Worm (Caenorhabditis elegans) whole organism, late embryonic: ENCODE data around the gene dhcr-24.

Source experiments
- C38D4.7 ChIP-seq: fragments of 200-800 bp; sonication (Bioruptor generic); optimal IDR thresholded peaks from 2 replicates; lab custom pipeline; 2018; ENCODE audit warnings: mild to moderate bottlenecking, missing genetic modification characterization, moderate library complexity, missing compliant biosample characterization
- F13H6.1 ChIP-seq: sonication (generic microtip); optimal IDR thresholded peaks from 2 replicates; lab custom pipeline; 2016; ENCODE audit warnings: missing genetic modification characterization, missing compliant biosample characterization
- K02D7.2 ChIP-seq: sonication (generic microtip); optimal IDR thresholded peaks from 2 replicates; lab custom pipeline; 2017; ENCODE audit warnings: mild to moderate bottlenecking, missing genetic modification characterization, missing compliant biosample characterization
- T23F11.4 ChIP-seq: fragments of 200-800 bp; sonication (Bioruptor generic); optimal IDR thresholded peaks from 2 replicates; lab custom pipeline; 2018; ENCODE audit warnings: mild to moderate bottlenecking, missing genetic modification characterization, missing compliant biosample characterization
- Y22D7AL.16 ChIP-seq: sonication (generic microtip); optimal IDR thresholded peaks from 2 replicates; lab custom pipeline; 2016; ENCODE audit warnings: missing genetic modification characterization, missing compliant biosample characterization
- ama-1 ChIP-seq: fragments of 150-350 bp; optimal IDR thresholded peaks from 2 replicates; lab custom pipeline; 2014
- ceh-14 ChIP-seq: sonication (generic microtip); optimal IDR thresholded peaks from 2 replicates; lab custom pipeline; 2016; ENCODE audit warnings: missing genotype, missing genetic modification characterization, missing compliant biosample characterization
- ceh-18 ChIP-seq: sonication (generic microtip); optimal IDR thresholded peaks from 2 replicates; lab custom pipeline; 2016; ENCODE audit warnings: missing genetic modification characterization, missing compliant biosample characterization
- ceh-19 ChIP-seq: fragments of 200-800 bp; sonication (Bioruptor generic); optimal IDR thresholded peaks from 2 replicates; lab custom pipeline; 2018; ENCODE audit warnings: mild to moderate bottlenecking, missing genetic modification characterization, missing compliant biosample characterization
- ceh-2 ChIP-seq: sonication (generic microtip); optimal IDR thresholded peaks from 2 replicates; lab custom pipeline; 2016; ENCODE audit warnings: missing genotype, missing genetic modification characterization, missing compliant biosample characterization
- ceh-24 ChIP-seq: sonication (generic microtip); optimal IDR thresholded peaks from 2 replicates; lab custom pipeline; 2016; ENCODE audit warnings: mild to moderate bottlenecking, missing genetic modification characterization, missing compliant biosample characterization
- ceh-31 ChIP-seq: sonication (generic microtip); optimal IDR thresholded peaks from 2 replicates; lab custom pipeline; 2016; ENCODE audit warnings: missing genetic modification characterization, missing compliant biosample characterization
- ceh-45 ChIP-seq: fragments of 200-800 bp; sonication (Bioruptor generic); IDR thresholded peaks from 2 replicates; pipeline ENCODE4 v1.3.6; 2022; ENCODE audit warnings: missing genetic modification reagents, missing genetic modification characterization, missing compliant biosample characterization
- ceh-6 ChIP-seq: fragments of 200-800 bp; sonication (Bioruptor generic); optimal IDR thresholded peaks from 2 replicates; lab custom pipeline; 2018; ENCODE audit warnings: mild to moderate bottlenecking, missing genetic modification characterization, missing compliant biosample characterization
- ceh-9 ChIP-seq: sonication (generic microtip); optimal IDR thresholded peaks from 2 replicates; lab custom pipeline; 2016; ENCODE audit warnings: mild to moderate bottlenecking, missing genetic modification characterization, inconsistent platforms, missing compliant biosample characterization
- dmd-4 ChIP-seq: sonication (generic microtip); optimal IDR thresholded peaks from 2 replicates; lab custom pipeline; 2016; ENCODE audit warnings: borderline replicate concordance, missing genetic modification characterization, missing compliant biosample characterization
- dve-1 ChIP-seq: sonication (generic microtip); optimal IDR thresholded peaks from 2 replicates; lab custom pipeline; 2017; ENCODE audit warnings: antibody characterized with exemption, mild to moderate bottlenecking, missing genetic modification characterization, missing compliant biosample characterization
- ets-4 ChIP-seq: sonication (generic microtip); optimal IDR thresholded peaks from 2 replicates; lab custom pipeline; 2016; ENCODE audit warnings: missing genetic modification characterization, missing compliant biosample characterization
- eyg-1 ChIP-seq: sonication (generic microtip); optimal IDR thresholded peaks from 2 replicates; lab custom pipeline; 2016; ENCODE audit warnings: missing genotype, missing genetic modification characterization, missing compliant biosample characterization
- fkh-10 ChIP-seq: fragments of 150-350 bp; optimal IDR thresholded peaks from 2 replicates; lab custom pipeline; 2014; ENCODE audit warnings: missing biosample characterization, missing genetic modification reagents, missing genetic modification characterization
- gmeb-2 ChIP-seq: sonication (generic microtip); optimal IDR thresholded peaks from 2 replicates; lab custom pipeline; 2016; ENCODE audit warnings: missing genetic modification characterization, inconsistent platforms, missing compliant biosample characterization
- hlh-15 ChIP-seq: sonication (generic microtip); optimal IDR thresholded peaks from 2 replicates; lab custom pipeline; 2016; ENCODE audit warnings: missing genetic modification characterization, missing compliant biosample characterization
- hlh-6 ChIP-seq: sonication (generic microtip); optimal IDR thresholded peaks from 2 replicates; lab custom pipeline; 2016; ENCODE audit warnings: missing genotype, missing genetic modification characterization, missing compliant biosample characterization
- hlh-8 ChIP-seq: sonication (generic microtip); optimal IDR thresholded peaks from 2 replicates; lab custom pipeline; 2016; ENCODE audit warnings: missing genotype, missing genetic modification characterization, missing compliant biosample characterization
- madf-2 ChIP-seq: sonication (generic microtip); optimal IDR thresholded peaks from 2 replicates; lab custom pipeline; 2017; ENCODE audit warnings: missing genetic modification characterization, missing compliant biosample characterization
- nfya-1 ChIP-seq: sonication (generic microtip); optimal IDR thresholded peaks from 2 replicates; lab custom pipeline; 2017; ENCODE audit warnings: missing genetic modification characterization, mild to moderate bottlenecking, missing compliant biosample characterization, antibody characterized with exemption, moderate library complexity
- nhr-232 ChIP-seq: sonication (generic microtip); optimal IDR thresholded peaks from 2 replicates; lab custom pipeline; 2016; ENCODE audit warnings: missing genetic modification characterization, missing compliant biosample characterization
- odd-2 ChIP-seq: sonication (generic microtip); optimal IDR thresholded peaks from 2 replicates; lab custom pipeline; 2017; ENCODE audit warnings: antibody characterized with exemption, mild to moderate bottlenecking, missing genetic modification characterization, missing compliant biosample characterization
- pat-9 ChIP-seq: fragments of 200-800 bp; sonication (Bioruptor generic); optimal IDR thresholded peaks from 2 replicates; lab custom pipeline; 2018; ENCODE audit warnings: mild to moderate bottlenecking, missing genetic modification characterization, moderate library complexity, missing compliant biosample characterization
- pha-2 ChIP-seq: sonication (generic microtip); optimal IDR thresholded peaks from 2 replicates; lab custom pipeline; 2017; ENCODE audit warnings: mild to moderate bottlenecking, missing genetic modification characterization, missing compliant biosample characterization
- pqm-1 ChIP-seq: sonication (generic microtip); optimal IDR thresholded peaks from 2 replicates; lab custom pipeline; 2016; ENCODE audit warnings: missing genetic modification characterization, missing compliant biosample characterization
- pros-1 ChIP-seq: fragments of 150-350 bp; optimal IDR thresholded peaks from 2 replicates; lab custom pipeline; 2014; ENCODE audit warnings: missing biosample characterization, missing genetic modification reagents, missing genetic modification characterization
- ref-2 ChIP-seq: sonication (generic microtip); optimal IDR thresholded peaks from 2 replicates; lab custom pipeline; 2016; ENCODE audit warnings: missing genetic modification characterization, missing compliant biosample characterization
- sox-2 ChIP-seq: fragments of 200-800 bp; sonication (Bioruptor generic); IDR thresholded peaks from 2 replicates; pipeline ENCODE4 v1.3.6; 2022; ENCODE audit warnings: missing genetic modification reagents, missing genetic modification characterization, missing compliant biosample characterization
- sox-4 ChIP-seq: sonication (generic microtip); optimal IDR thresholded peaks from 2 replicates; lab custom pipeline; 2017; ENCODE audit warnings: mild to moderate bottlenecking, missing genetic modification characterization, inconsistent platforms, missing compliant biosample characterization
- syd-9 ChIP-seq: sonication (generic microtip); optimal IDR thresholded peaks from 2 replicates; lab custom pipeline; 2016; ENCODE audit warnings: mild to moderate bottlenecking, missing genetic modification characterization, moderate library complexity, missing compliant biosample characterization
- tbx-2 ChIP-seq: sonication (generic microtip); optimal IDR thresholded peaks from 2 replicates; lab custom pipeline; 2016; ENCODE audit warnings: missing genetic modification characterization, missing compliant biosample characterization
- unc-3 ChIP-seq, 2 experiments: fragments of 200-800 bp in 1 of 2; sonication (Bioruptor generic) in 1 of 2; sonication (generic microtip) in 1 of 2; conservative IDR thresholded peaks in 1 of 2; optimal IDR thresholded peaks in 1 of 2; 2 replicates each; pipeline versions ENCODE4 v1.3.6 to Lab custom; 2016 to 2022; ENCODE audit warnings: missing compliant biosample characterization in 2 of 2, missing genetic modification characterization in 2 of 2, missing genetic modification reagents in 1 of 2
- unc-42 ChIP-seq: sonication (generic microtip); optimal IDR thresholded peaks from 2 replicates; lab custom pipeline; 2016; ENCODE audit warnings: missing genotype, missing genetic modification characterization, missing compliant biosample characterization
- unc-86 ChIP-seq: sonication (generic microtip); optimal IDR thresholded peaks from 2 replicates; lab custom pipeline; 2016; ENCODE audit warnings: missing genetic modification characterization, missing compliant biosample characterization
- zip-5 ChIP-seq: sonication (generic microtip); optimal IDR thresholded peaks from 2 replicates; lab custom pipeline; 2016; ENCODE audit warnings: missing genetic modification characterization, missing compliant biosample characterization

Gene dhcr-24

DNA sequence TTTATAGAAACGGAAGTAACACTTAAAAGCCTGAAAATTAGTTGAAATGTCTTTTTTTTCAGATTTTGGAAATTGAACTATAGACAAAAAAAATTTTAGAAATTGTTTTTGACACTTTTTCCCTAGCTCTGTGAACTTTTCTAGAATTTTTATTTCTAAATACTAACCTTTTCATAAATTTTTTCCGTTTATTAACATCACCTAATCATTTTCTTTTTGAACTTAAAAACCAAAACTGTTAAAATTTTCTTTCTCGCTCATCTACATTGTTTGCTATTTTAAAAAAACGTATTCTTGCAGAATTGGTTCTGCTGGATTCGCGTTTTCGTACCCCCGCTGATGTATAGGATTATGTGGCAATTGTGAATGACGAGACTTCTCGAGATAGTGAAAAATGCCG is 29.8 kb upstream of the dhcr-24 start, which contains the start of the genes nhr-40 and T03G6.7:
Gene nhr-40 (plus strand): TSS at position 301 of the 400 bp plus-strand sequence.
Gene T03G6.7 (plus strand): TSS at position 337 of the 400 bp plus-strand sequence.
- no peak for TF ChIP-seq nhr-232 (tag; lab: Kevin White, UChicago)
- no peak for TF ChIP-seq ceh-45 (GFP tag; lab: Robert Waterston, UW)
- no peak for TF ChIP-seq hlh-15 (tag; lab: Kevin White, UChicago)
- no peak for TF ChIP-seq hlh-6
- no peak for TF ChIP-seq fkh-10 (GFP tag; lab: Kevin White, UChicago)
- no peak for TF ChIP-seq syd-9
- no peak for TF ChIP-seq pha-2 (tag; lab: Kevin White, UChicago)
- TF ChIP-seq Y22D7AL.16 (tag; lab: Kevin White, UChicago): no peak
- TF ChIP-seq, all 69 proteins: peak for 0

ce11 chrX:2592670-2593280 is 28.8 kb upstream of the dhcr-24 start:
- no peak for TF ChIP-seq dve-1 (tag; lab: Kevin White, UChicago)
- TF ChIP-seq sox-4 (tag; lab: Kevin White, UChicago): no peak
- no peak for TF ChIP-seq hlh-15 (tag; lab: Kevin White, UChicago)
- TF ChIP-seq madf-2 (tag; lab: Kevin White, UChicago): no peak
- TF ChIP-seq eyg-1 (tag; lab: Kevin White, UChicago): no peak
- no peak for TF ChIP-seq pha-2 (tag; lab: Kevin White, UChicago)
- TF ChIP-seq dmd-4 (tag; lab: Kevin White, UChicago): no peak
- no peak for TF ChIP-seq ama-1 (lab: Kevin White, UChicago)
- TF ChIP-seq T23F11.4 (GFP tag; lab: Kevin White, UChicago): no peak
- no peak for TF ChIP-seq tbx-2 (tag; lab: Kevin White, UChicago)

DNA sequence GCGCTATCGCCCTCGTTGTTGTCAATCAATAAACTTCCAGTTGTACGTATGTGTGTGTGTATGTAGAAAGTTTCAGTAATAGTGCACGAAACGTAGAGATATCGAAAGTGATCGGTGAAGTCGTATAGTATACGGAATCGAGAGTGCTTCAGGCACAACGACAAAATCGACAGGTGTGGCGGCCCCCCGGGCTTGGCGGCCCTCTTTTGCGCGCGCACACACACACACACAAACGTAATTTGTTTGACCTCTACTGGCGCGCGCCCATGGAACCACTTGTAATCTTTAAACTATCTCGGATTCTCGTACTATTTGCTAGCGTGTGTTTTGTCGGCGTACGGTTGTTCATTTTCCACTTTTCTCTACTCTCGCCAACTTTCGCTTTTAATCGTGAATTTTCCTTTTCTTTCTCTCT is 27.6 kb upstream of the dhcr-24 start:
- no peak for TF ChIP-seq pat-9 (tag; lab: Kevin White, UChicago)
- TF ChIP-seq eyg-1 (tag; lab: Kevin White, UChicago): no peak
- no peak for TF ChIP-seq ceh-6 (GFP tag; lab: Kevin White, UChicago)
- TF ChIP-seq sox-2: no peak
- TF ChIP-seq pros-1 (tag; lab: Kevin White, UChicago): no peak
- TF ChIP-seq dmd-4 (tag; lab: Kevin White, UChicago): no peak
- no peak for TF ChIP-seq gmeb-2 (tag; lab: Kevin White, UChicago)
- no peak for TF ChIP-seq hlh-15 (tag; lab: Kevin White, UChicago)
- TF ChIP-seq K02D7.2 (tag; lab: Kevin White, UChicago): no peak
- no peak for TF ChIP-seq T23F11.4 (GFP tag; lab: Kevin White, UChicago)
- peak; percentile 58 for TF ChIP-seq ceh-31
- peak; percentile 11 for TF ChIP-seq ets-4
- peak; percentile 58 for TF ChIP-seq tbx-2 (tag; lab: Kevin White, UChicago)
- peak; percentile 8 for TF ChIP-seq nfya-1 (tag; lab: Kevin White, UChicago)
- TF ChIP-seq ceh-18 (tag; lab: Kevin White, UChicago): peak; percentile 74
- no peak for TF ChIP-seq ceh-9 (tag; lab: Kevin White, UChicago)
- TF ChIP-seq pha-2 (tag; lab: Kevin White, UChicago): no peak
- no peak for TF ChIP-seq sox-4 (tag; lab: Kevin White, UChicago)
- no peak for TF ChIP-seq unc-3 (GFP tag; conservative IDR thresholded peaks at IDR 0.05; lab: Robert Waterston, UW)
- no peak for TF ChIP-seq unc-3 (tag; optimal IDR thresholded peaks at IDR 0.05; lab: Kevin White, UChicago)
- no peak for TF ChIP-seq ceh-24 (tag; lab: Kevin White, UChicago)
- TF ChIP-seq ceh-19: no peak
- no peak for TF ChIP-seq odd-2 (tag; lab: Kevin White, UChicago)
- TF ChIP-seq ceh-2: peak; percentile 10
- TF ChIP-seq C38D4.7 (GFP tag; lab: Kevin White, UChicago): no peak
- TF ChIP-seq unc-42 (tag; lab: Kevin White, UChicago): no peak
- TF ChIP-seq pqm-1 (tag; lab: Kevin White, UChicago): no peak
- peak; percentile 54 for TF ChIP-seq ref-2
- TF ChIP-seq syd-9: no peak
- no peak for TF ChIP-seq zip-5 (tag; lab: Kevin White, UChicago)
- TF ChIP-seq ceh-14 (tag; lab: Kevin White, UChicago): no peak
- no peak for TF ChIP-seq unc-86 (tag; lab: Kevin White, UChicago)
- TF ChIP-seq F13H6.1 (tag; lab: Kevin White, UChicago): peak; percentile 13
- no peak for TF ChIP-seq hlh-8 (tag; lab: Kevin White, UChicago)
- no peak for TF ChIP-seq dve-1 (tag; lab: Kevin White, UChicago)
